Worm (Caenorhabditis elegans) whole organism, L2 larva: ENCODE data around the gene dif-1.
A peak's percentile ranks its signal among the peaks of the same experiment; 100 is the strongest.

Experiments used
- F13H6.1 ChIP-seq: sonication (generic microtip); optimal IDR thresholded peaks from 2 replicates; lab custom pipeline; 2016; ENCODE audit warnings: missing genetic modification characterization, missing compliant biosample characterization
- R02D3.7 ChIP-seq: fragments of 150-350 bp; optimal IDR thresholded peaks from 2 replicates; lab custom pipeline; 2014; ENCODE audit warnings: missing biosample characterization, missing genetic modification characterization
- Y55F3AM.14 ChIP-seq: fragments of 200-800 bp; sonication (Bioruptor generic); optimal IDR thresholded peaks from 2 replicates; lab custom pipeline; 2018; ENCODE audit warnings: mild to moderate bottlenecking, missing genetic modification characterization, missing compliant biosample characterization
- ZK546.5 ChIP-seq: sonication (generic microtip); optimal IDR thresholded peaks from 2 replicates; lab custom pipeline; 2017; ENCODE audit warnings: missing biosample characterization, missing genetic modification characterization
- aly-2 ChIP-seq: fragments of 150-350 bp; optimal IDR thresholded peaks from 2 replicates; lab custom pipeline; 2014; ENCODE audit warnings: missing biosample characterization, missing genetic modification characterization
- ama-1 ChIP-seq: fragments of 150-350 bp; optimal IDR thresholded peaks from 2 replicates; lab custom pipeline; 2018; ENCODE audit warnings: inconsistent platforms
- blmp-1 ChIP-seq: sonication (generic microtip); optimal IDR thresholded peaks from 2 replicates; lab custom pipeline; 2017; ENCODE audit warnings: missing genetic modification characterization, mild to moderate bottlenecking, missing compliant biosample characterization, antibody characterized with exemption, moderate library complexity; ENCODE audit not compliant: insufficient read depth
- ceh-16 ChIP-seq: fragments of 150-350 bp; optimal IDR thresholded peaks from 2 replicates; lab custom pipeline; 2014; ENCODE audit warnings: missing biosample characterization, missing genetic modification characterization
- ceh-82 ChIP-seq: fragments of 150-350 bp; optimal IDR thresholded peaks from 2 replicates; lab custom pipeline; 2014; ENCODE audit warnings: missing biosample characterization, missing genetic modification characterization
- crh-2 ChIP-seq: sonication (generic microtip); optimal IDR thresholded peaks from 2 replicates; lab custom pipeline; 2017; ENCODE audit warnings: missing biosample characterization, missing genetic modification characterization
- dmd-4 ChIP-seq: sonication (generic microtip); optimal IDR thresholded peaks from 2 replicates; lab custom pipeline; 2017; ENCODE audit warnings: missing biosample characterization, missing genetic modification characterization
- egl-27 ChIP-seq: sonication (generic microtip); optimal IDR thresholded peaks from 3 replicates; lab custom pipeline; 2017; ENCODE audit warnings: missing biosample characterization, missing genetic modification reagents, missing genetic modification characterization
- elt-1 ChIP-seq: fragments of 150-350 bp; optimal IDR thresholded peaks from 2 replicates; lab custom pipeline; 2014; ENCODE audit warnings: missing biosample characterization, missing genetic modification characterization
- elt-3 ChIP-seq: sonication (generic microtip); optimal IDR thresholded peaks from 2 replicates; lab custom pipeline; 2017; ENCODE audit warnings: missing biosample characterization, missing genetic modification characterization
- fos-1 ChIP-seq: fragments of 150-350 bp; optimal IDR thresholded peaks from 2 replicates; lab custom pipeline; 2014; ENCODE audit warnings: missing biosample characterization, missing genetic modification characterization
- gmeb-1 ChIP-seq: fragments of 150-350 bp; optimal IDR thresholded peaks from 2 replicates; lab custom pipeline; 2014; ENCODE audit warnings: missing biosample characterization, missing genetic modification characterization
- lin-11 ChIP-seq: fragments of 150-350 bp; sonication (generic microtip); optimal IDR thresholded peaks from 2 replicates; lab custom pipeline; 2014; ENCODE audit warnings: missing biosample characterization, missing genetic modification characterization, inconsistent platforms, mixed read lengths
- lin-13 ChIP-seq: fragments of 150-350 bp; optimal IDR thresholded peaks from 2 replicates; lab custom pipeline; 2014; ENCODE audit warnings: missing biosample characterization, missing genetic modification reagents, missing genetic modification characterization
- lin-39 ChIP-seq: fragments of 150-350 bp; optimal IDR thresholded peaks from 2 replicates; lab custom pipeline; 2014; ENCODE audit warnings: missing biosample characterization, missing genetic modification reagents, missing genetic modification characterization
- lsy-2 ChIP-seq, 2 experiments: fragments of 150-350 bp in 1 of 2; sonication (generic microtip) in 1 of 2; optimal IDR thresholded peaks; 2 replicates each; lab custom pipeline; 2014 to 2017; ENCODE audit warnings: missing biosample characterization in 2 of 2, missing genetic modification characterization in 2 of 2
- mab-5 ChIP-seq: fragments of 150-350 bp; optimal IDR thresholded peaks from 2 replicates; lab custom pipeline; 2014; ENCODE audit warnings: missing biosample characterization, missing genetic modification characterization
- mbf-1 ChIP-seq: sonication (generic microtip); optimal IDR thresholded peaks from 2 replicates; lab custom pipeline; 2017; ENCODE audit warnings: missing biosample characterization, missing genetic modification characterization
- mdl-1 ChIP-seq, 2 experiments: fragments of 150-350 bp in 1 of 2; sonication (generic microtip) in 1 of 2; optimal IDR thresholded peaks; 2 replicates each; lab custom pipeline; 2017; ENCODE audit warnings: missing biosample characterization in 2 of 2, missing genetic modification characterization in 2 of 2
- nhr-10 ChIP-seq: sonication (generic microtip); optimal IDR thresholded peaks from 2 replicates; lab custom pipeline; 2017; ENCODE audit warnings: missing biosample characterization, missing genetic modification characterization
- nhr-11 ChIP-seq: fragments of 150-350 bp; optimal IDR thresholded peaks from 2 replicates; lab custom pipeline; 2014; ENCODE audit warnings: missing biosample characterization, missing genetic modification characterization
- nhr-12 ChIP-seq: fragments of 150-350 bp; optimal IDR thresholded peaks from 2 replicates; lab custom pipeline; 2014; ENCODE audit warnings: missing biosample characterization, missing genetic modification characterization
- nhr-129 ChIP-seq: fragments of 150-350 bp; optimal IDR thresholded peaks from 2 replicates; lab custom pipeline; 2014; ENCODE audit warnings: missing biosample characterization, missing genetic modification characterization
- nhr-21 ChIP-seq: fragments of 150-350 bp; optimal IDR thresholded peaks from 2 replicates; lab custom pipeline; 2014; ENCODE audit warnings: missing biosample characterization, missing genetic modification characterization
- nhr-23 ChIP-seq: fragments of 150-350 bp; optimal IDR thresholded peaks from 2 replicates; lab custom pipeline; 2014; ENCODE audit warnings: missing biosample characterization, missing genetic modification reagents, missing genetic modification characterization
- nhr-237 ChIP-seq: fragments of 150-350 bp; optimal IDR thresholded peaks from 2 replicates; lab custom pipeline; 2014; ENCODE audit warnings: missing biosample characterization, missing genetic modification characterization
- nhr-25 ChIP-seq: fragments of 150-350 bp; sonication (generic microtip); optimal IDR thresholded peaks from 3 replicates; lab custom pipeline; 2014; ENCODE audit warnings: missing biosample characterization, missing genetic modification characterization
- nhr-6 ChIP-seq: fragments of 150-350 bp; optimal IDR thresholded peaks from 2 replicates; lab custom pipeline; 2014; ENCODE audit warnings: missing biosample characterization, missing genetic modification characterization
- nhr-77 ChIP-seq: fragments of 150-350 bp; optimal IDR thresholded peaks from 2 replicates; lab custom pipeline; 2014; ENCODE audit warnings: missing biosample characterization, missing genetic modification characterization
- peb-1 ChIP-seq: fragments of 150-350 bp; optimal IDR thresholded peaks from 2 replicates; lab custom pipeline; 2014; ENCODE audit warnings: missing biosample characterization, missing genetic modification characterization
- sem-4 ChIP-seq: fragments of 150-350 bp; optimal IDR thresholded peaks from 2 replicates; lab custom pipeline; 2014; ENCODE audit warnings: missing biosample characterization, missing genetic modification reagents, missing genetic modification characterization
- skn-1 ChIP-seq: sonication (generic microtip); optimal IDR thresholded peaks from 2 replicates; lab custom pipeline; 2017; ENCODE audit warnings: missing biosample characterization, missing genetic modification characterization
- sma-9 ChIP-seq, 2 experiments: fragments of 150-350 bp in 1 of 2; sonication (generic microtip) in 1 of 2; optimal IDR thresholded peaks; 2 replicates each; lab custom pipeline; 2014 to 2016; ENCODE audit warnings: missing genetic modification characterization in 2 of 2, mild to moderate bottlenecking in 1 of 2, missing biosample characterization in 1 of 2, missing compliant biosample characterization in 1 of 2, missing genetic modification reagents in 1 of 2, moderate library complexity in 1 of 2
- snpc-4 ChIP-seq: fragments of 150-350 bp; optimal IDR thresholded peaks from 2 replicates; lab custom pipeline; 2014; ENCODE audit warnings: missing biosample characterization, missing genetic modification characterization
- unc-39 ChIP-seq: fragments of 150-350 bp; optimal IDR thresholded peaks from 2 replicates; lab custom pipeline; 2014; ENCODE audit warnings: missing biosample characterization, missing genetic modification characterization
- unc-55 ChIP-seq: fragments of 150-350 bp; sonication (generic microtip); optimal IDR thresholded peaks from 3 replicates; lab custom pipeline; 2014; ENCODE audit warnings: missing biosample characterization, missing genetic modification reagents, missing genetic modification characterization
- unc-62 ChIP-seq: fragments of 150-350 bp; optimal IDR thresholded peaks from 2 replicates; lab custom pipeline; 2014; ENCODE audit warnings: missing biosample characterization, missing genetic modification reagents, missing genetic modification characterization
- zag-1 ChIP-seq: fragments of 150-350 bp; optimal IDR thresholded peaks from 2 replicates; lab custom pipeline; 2014; ENCODE audit warnings: missing biosample characterization, missing genetic modification characterization
- ztf-1 ChIP-seq: fragments of 200-800 bp; sonication (Bioruptor generic); conservative IDR thresholded peaks from 2 replicates; pipeline ENCODE4 v1.3.6; 2022; ENCODE audit warnings: missing genetic modification characterization, missing compliant biosample characterization
- ztf-11 ChIP-seq: sonication (generic microtip); optimal IDR thresholded peaks from 2 replicates; lab custom pipeline; 2017; ENCODE audit warnings: missing biosample characterization, missing genetic modification characterization
- ztf-4 ChIP-seq: fragments of 150-350 bp; optimal IDR thresholded peaks from 2 replicates; lab custom pipeline; 2014; ENCODE audit warnings: missing biosample characterization, missing genetic modification characterization

The dif-1 gene

DNA sequence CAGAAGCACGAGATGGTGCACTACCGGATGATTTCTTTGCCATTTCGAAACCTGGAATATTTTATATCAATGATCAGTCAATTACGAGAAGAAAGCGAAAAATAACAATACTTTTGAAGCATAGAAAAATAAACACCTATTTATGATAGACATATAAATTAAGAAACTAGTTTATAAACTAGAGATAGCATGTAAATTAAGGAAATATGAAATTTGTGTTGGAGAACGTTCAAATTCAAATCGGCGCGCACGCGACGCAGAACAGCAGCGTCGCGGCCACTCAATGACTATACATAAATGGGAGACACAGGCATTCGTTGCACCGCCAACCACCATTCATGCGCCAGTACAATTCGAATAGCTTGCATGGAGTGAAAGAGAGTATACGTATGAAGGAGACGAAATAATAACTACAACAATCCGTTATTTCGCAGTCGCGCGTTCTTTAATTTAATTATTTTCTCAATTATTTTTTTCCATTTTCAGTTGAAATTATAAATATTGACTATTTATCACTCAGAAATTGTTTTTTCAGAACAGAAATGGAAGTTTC, 27.3 kb upstream of the dif-1 start, which contains the start of the genes cec-5 and nol-10 (continued):
- TF ChIP-seq mdl-1 (tag; optimal IDR thresholded peaks at IDR 0.05; lab: Kevin White, UChicago) = peak in 1 of 2 experiments; percentile 9

DNA sequence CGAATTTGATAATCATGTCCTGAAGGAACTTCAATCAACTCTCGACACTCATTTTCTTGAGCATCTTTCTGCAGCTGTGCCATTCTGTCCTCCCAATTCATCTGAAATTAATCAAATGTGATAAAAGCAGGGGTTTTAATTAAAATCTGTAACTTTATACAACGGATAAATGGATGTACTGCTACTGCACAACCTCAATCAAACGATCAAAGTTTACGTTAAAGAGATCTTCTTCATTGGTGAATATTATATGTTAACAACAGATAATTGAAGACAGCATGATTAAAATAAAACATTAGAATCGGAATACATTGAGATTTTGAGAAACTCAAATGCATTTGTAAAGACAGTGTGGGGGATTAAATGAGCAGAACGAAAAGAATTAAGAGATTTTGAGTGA, 25.5 kb upstream of the dif-1 start, which contains the start of gene F32E10.5:
Gene F32E10.5, minus strand, starts transcription at position 101 of the 400 bp plus-strand sequence.
- TF ChIP-seq nhr-6 = no peak
- TF ChIP-seq nhr-77 = no peak
- TF ChIP-seq zag-1 (tag; lab: Kevin White, UChicago) = no peak
- TF ChIP-seq nhr-12 (tag; lab: Kevin White, UChicago) = no peak
- TF ChIP-seq nhr-11 = no peak
- TF ChIP-seq dmd-4 (tag; lab: Kevin White, UChicago) = no peak
- no peak for TF ChIP-seq crh-2 (tag; lab: Kevin White, UChicago)
- no peak for TF ChIP-seq unc-55
- no peak for TF ChIP-seq R02D3.7 (tag; lab: Kevin White, UChicago)
- TF ChIP-seq elt-1 = no peak
- no peak for TF ChIP-seq mbf-1

DNA sequence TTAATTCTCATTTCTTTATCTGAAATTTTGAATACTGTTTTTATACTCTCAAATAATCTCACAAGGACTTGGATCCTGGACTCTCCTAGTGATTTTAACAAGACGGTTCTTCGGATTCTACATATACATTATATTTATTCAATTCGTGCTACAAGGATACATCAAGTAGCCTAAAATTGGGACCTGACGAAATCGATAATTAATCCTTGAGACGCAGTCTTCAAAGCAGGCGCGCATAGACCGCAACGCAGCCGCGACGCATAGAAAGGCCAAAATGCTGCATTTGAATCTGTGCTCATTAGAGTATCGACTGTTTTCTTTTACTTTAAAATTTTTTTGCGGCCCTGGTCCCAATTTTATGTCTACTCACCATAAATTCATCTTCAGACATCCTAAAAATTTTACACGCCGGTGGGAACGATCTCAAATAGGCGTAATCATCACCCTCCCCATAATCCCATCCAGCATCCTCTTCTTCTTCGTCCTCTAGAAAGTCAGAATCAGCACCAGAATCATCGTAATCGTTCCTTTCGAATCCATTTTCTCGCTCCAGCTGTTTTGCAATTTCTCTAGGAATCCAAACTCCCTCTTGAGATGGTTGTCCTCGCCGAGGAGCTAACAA, 22.4 kb upstream of the dif-1 start, which contains the start of gene cec-4:
Gene cec-4, plus strand, starts transcription at position 572 of the 622 bp plus-strand sequence.
- TF ChIP-seq unc-55 (peak; percentile 14), nhr-12 (tag; lab: Kevin White, UChicago) (no peak)

DNA sequence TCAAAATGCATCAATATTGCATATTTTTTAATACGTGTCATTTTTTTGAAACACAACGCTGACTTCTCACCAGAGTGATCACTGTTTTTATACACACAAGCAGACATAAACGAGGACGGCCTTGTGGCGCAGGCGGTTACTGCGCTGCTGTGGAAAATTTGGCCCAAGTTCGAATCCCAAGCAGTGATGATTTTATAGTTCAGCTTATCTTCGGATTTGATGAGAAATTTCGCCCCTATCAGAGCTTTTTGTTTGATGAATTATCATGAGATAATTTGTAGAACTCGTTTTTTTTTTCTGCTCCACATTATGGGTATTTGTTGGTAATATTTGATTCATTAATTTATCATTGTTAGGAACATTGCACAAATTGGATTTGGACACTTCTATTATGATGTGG, 21.1 kb upstream of the dif-1 start:
- peak; percentile 36 for TF ChIP-seq nhr-6
- TF ChIP-seq mab-5 (tag; lab: Kevin White, UChicago) = peak; percentile 30
- TF ChIP-seq F13H6.1 (tag; lab: Kevin White, UChicago) = peak; percentile 63
- no peak for TF ChIP-seq lin-39
- TF ChIP-seq ztf-11 (tag; lab: Kevin White, UChicago) = no peak
- TF ChIP-seq crh-2 (tag; lab: Kevin White, UChicago) = peak; percentile 66
- no peak for TF ChIP-seq mdl-1 (tag; optimal IDR thresholded peaks at IDR 0.05; lab: Kevin White, UChicago)
- peak; percentile 79 for TF ChIP-seq sma-9 (GFP tag; optimal IDR thresholded peaks at IDR 0.05; lab: Kevin White, UChicago)
- TF ChIP-seq sma-9 (tag; optimal IDR thresholded peaks at IDR 0.05; lab: Kevin White, UChicago) = no peak
- no peak for TF ChIP-seq peb-1
- peak; percentile 78 for TF ChIP-seq unc-55
- peak; percentile 51 for TF ChIP-seq ztf-4
- no peak for TF ChIP-seq nhr-77
- TF ChIP-seq dmd-4 (tag; lab: Kevin White, UChicago) = no peak
- TF ChIP-seq nhr-237 (tag; lab: Kevin White, UChicago) = no peak
- peak; percentile 79 for TF ChIP-seq nhr-21 (tag; lab: Kevin White, UChicago)
- no peak for TF ChIP-seq nhr-11
- TF ChIP-seq lsy-2 (tag; optimal IDR thresholded peaks at IDR 0.05; lab: Kevin White, UChicago) = peak; percentile 60 to 77
- peak; percentile 83 for TF ChIP-seq sem-4 (tag; lab: Kevin White, UChicago)
- TF ChIP-seq elt-1 = no peak
- TF ChIP-seq nhr-10 (tag; lab: Kevin White, UChicago) = peak; percentile 28
- TF ChIP-seq unc-62 (GFP tag; lab: Kevin White, UChicago) = no peak
- TF ChIP-seq ceh-16 (tag; lab: Kevin White, UChicago) = no peak
- peak; percentile 45 for TF ChIP-seq zag-1 (tag; lab: Kevin White, UChicago)
- TF ChIP-seq lin-13 (GFP tag; lab: Kevin White, UChicago) = peak; percentile 50
- peak; percentile 59 for TF ChIP-seq nhr-25 (tag; lab: Kevin White, UChicago)
- no peak for TF ChIP-seq ceh-82 (tag; lab: Kevin White, UChicago)
- TF ChIP-seq aly-2 (tag; lab: Kevin White, UChicago) = no peak
- no peak for TF ChIP-seq nhr-12 (tag; lab: Kevin White, UChicago)
- TF ChIP-seq nhr-129 (tag; lab: Kevin White, UChicago) = peak; percentile 83
- no peak for TF ChIP-seq skn-1
- no peak for TF ChIP-seq unc-39
- TF ChIP-seq Y55F3AM.14 (GFP tag; lab: Kevin White, UChicago) = peak; percentile 70
- TF ChIP-seq ZK546.5 (tag; lab: Kevin White, UChicago) = no peak
- TF ChIP-seq snpc-4 = no peak
- TF ChIP-seq ztf-1 (GFP tag; lab: Robert Waterston, UW) = no peak
- peak; percentile 10 for TF ChIP-seq lin-11 (tag; lab: Kevin White, UChicago)
- TF ChIP-seq elt-3 (tag; lab: Kevin White, UChicago) = no peak
- peak; percentile 11 for TF ChIP-seq ama-1 (lab: Kevin White, UChicago)
- TF ChIP-seq fos-1 (tag; lab: Kevin White, UChicago) = peak; percentile 72
- peak; percentile 62 for TF ChIP-seq egl-27 (tag; lab: Kevin White, UChicago)
- peak; percentile 66 for TF ChIP-seq gmeb-1 (tag; lab: Kevin White, UChicago)
- peak; percentile 22 for TF ChIP-seq blmp-1 (tag; lab: Kevin White, UChicago)
- no peak for TF ChIP-seq nhr-23 (tag; lab: Kevin White, UChicago)
